Worm (Caenorhabditis elegans): ENCODE data around the gene F20D6.6.

ce11 chrV:8178279-8178678, 18.6 kb downstream of the F20D6.6 start:
- TF ChIP-seq ztf-11 (tag; optimal IDR thresholded peaks at IDR 0.05) (no peak), nhr-19 (GFP tag; conservative IDR thresholded peaks at IDR 0.05) (no peak), unc-86 (tag; optimal IDR thresholded peaks at IDR 0.05) (no peak), unc-130 (tag; optimal IDR thresholded peaks at IDR 0.05) (no peak), lir-3 (tag; optimal IDR thresholded peaks at IDR 0.05; ENCODE audit: poor library complexity) (no peak), nhr-77 (tag; optimal IDR thresholded peaks at IDR 0.05) (no peak), nhr-11 (tag; optimal IDR thresholded peaks at IDR 0.05) (no peak), aly-2 (tag; optimal IDR thresholded peaks at IDR 0.05) (no peak), lin-13 (GFP tag; optimal IDR thresholded peaks at IDR 0.05) (no peak)

Measured in whole organism, L1 larva.